Fruit fly (Drosophila melanogaster): ENCODE measurements around the gene Spt7.

The Spt7 gene

dm6 chrX:17880269-17880889 is 30.1 kb downstream of the Spt7 start:
- TF ChIP-seq EcR (GFP tag; optimal IDR thresholded peaks at IDR 0.05) (no peak), CG4496 (GFP tag; IDR thresholded peaks at IDR 0.05) (peak; percentile 97), CG15710 (tag; optimal IDR thresholded peaks at IDR 0.05) (peak; percentile 81), CG13204 (GFP tag; optimal IDR thresholded peaks at IDR 0.05) (peak; percentile 75), Ets98B (GFP tag; IDR thresholded peaks at IDR 0.05) (peak; percentile 94), CG14655 (GFP tag; optimal IDR thresholded peaks at IDR 0.05) (peak; percentile 82), CG10348 (GFP tag; IDR thresholded peaks at IDR 0.05) (peak; percentile 84), CG17806 (tag; optimal IDR thresholded peaks at IDR 0.05) (peak; percentile 70), fd96Ca (GFP tag; IDR thresholded peaks at IDR 0.05) (peak; percentile 95), CG8301 (tag; optimal IDR thresholded peaks at IDR 0.05) (peak; percentile 85), D1 (tag; optimal IDR thresholded peaks at IDR 0.05) (no peak), CG9948 (tag; optimal IDR thresholded peaks at IDR 0.05) (peak; percentile 81), Pif1A (GFP tag; optimal IDR thresholded peaks at IDR 0.05) (peak; percentile 79), Snoo (tag; optimal IDR thresholded peaks at IDR 0.05) (peak; percentile 92), CG12605 (GFP tag; IDR thresholded peaks at IDR 0.05) (peak; percentile 90), CG34367 (tag; optimal IDR thresholded peaks at IDR 0.05) (peak; percentile 78), rn (GFP tag; IDR thresholded peaks at IDR 0.05) (peak; percentile 79), gl (tag; optimal IDR thresholded peaks at IDR 0.05) (peak; percentile 56), CG32121 (GFP tag; IDR thresholded peaks at IDR 0.05) (peak; percentile 95), CG8159 (tag; optimal IDR thresholded peaks at IDR 0.05) (peak; percentile 76), Pif1B (GFP tag; optimal IDR thresholded peaks at IDR 0.05) (peak; percentile 84)

dm6 chrX:17881138-17882121 is 31.2 kb downstream of the Spt7 start:
- TF ChIP-seq Ets98B (GFP tag; IDR thresholded peaks at IDR 0.05), result peak; percentile 86
- peak; percentile 78; the same call in 1 of the 2 replicates for TF ChIP-seq CG32121 (GFP tag; IDR thresholded peaks at IDR 0.05)
- TF ChIP-seq gl (tag; optimal IDR thresholded peaks at IDR 0.05), result no peak
- peak; percentile 25 for TF ChIP-seq CG8159 (tag; optimal IDR thresholded peaks at IDR 0.05)
- peak; percentile 62 for TF ChIP-seq CG14655 (GFP tag; optimal IDR thresholded peaks at IDR 0.05)
- 0 out of 2 replicates have a peak, but pooled peaks have one; percentile 33 for TF ChIP-seq CG12605 (GFP tag; IDR thresholded peaks at IDR 0.05)
- peak; percentile 27 for TF ChIP-seq CG9948 (tag; optimal IDR thresholded peaks at IDR 0.05)
- TF ChIP-seq CG15710 (tag; optimal IDR thresholded peaks at IDR 0.05), result peak; percentile 38
- TF ChIP-seq Pif1B (GFP tag; optimal IDR thresholded peaks at IDR 0.05), result no peak
- TF ChIP-seq fd96Ca (GFP tag; IDR thresholded peaks at IDR 0.05), result peak; percentile 90
- TF ChIP-seq CG4496 (GFP tag; IDR thresholded peaks at IDR 0.05), result peak; percentile 89
- 0 out of 2 replicates have a peak, but pooled peaks have one; percentile 44 for TF ChIP-seq CG10348 (GFP tag; IDR thresholded peaks at IDR 0.05)
- peak; percentile 9 for TF ChIP-seq Pif1A (GFP tag; optimal IDR thresholded peaks at IDR 0.05)
- TF ChIP-seq CG8301 (tag; optimal IDR thresholded peaks at IDR 0.05), result peak; percentile 67
- TF ChIP-seq CG13204 (GFP tag; optimal IDR thresholded peaks at IDR 0.05), result peak; percentile 66
- TF ChIP-seq D1 (tag; optimal IDR thresholded peaks at IDR 0.05), result no peak
- peak; percentile 21 for TF ChIP-seq CG17806 (tag; optimal IDR thresholded peaks at IDR 0.05)
- TF ChIP-seq Snoo (tag; optimal IDR thresholded peaks at IDR 0.05), result peak; percentile 53
- TF ChIP-seq EcR (GFP tag; optimal IDR thresholded peaks at IDR 0.05), result peak; percentile 81
- no peak for TF ChIP-seq CG34367 (tag; optimal IDR thresholded peaks at IDR 0.05)
- TF ChIP-seq rn (GFP tag; IDR thresholded peaks at IDR 0.05), result peak; percentile 68

dm6 chrX:17882769-17883168 is 32.5 kb downstream of the Spt7 start:
- TF ChIP-seq CG12605 (GFP tag; IDR thresholded peaks at IDR 0.05) (no peak), fd96Ca (GFP tag; IDR thresholded peaks at IDR 0.05) (no peak), Pif1B (GFP tag; optimal IDR thresholded peaks at IDR 0.05) (no peak), CG4496 (GFP tag; IDR thresholded peaks at IDR 0.05) (no peak), gl (tag; optimal IDR thresholded peaks at IDR 0.05) (no peak), CG17806 (tag; optimal IDR thresholded peaks at IDR 0.05) (no peak), Pif1A (GFP tag; optimal IDR thresholded peaks at IDR 0.05) (no peak), CG10348 (GFP tag; IDR thresholded peaks at IDR 0.05) (no peak), CG32121 (GFP tag; IDR thresholded peaks at IDR 0.05) (no peak), EcR (GFP tag; optimal IDR thresholded peaks at IDR 0.05) (no peak), CG8159 (tag; optimal IDR thresholded peaks at IDR 0.05) (no peak), CG13204 (GFP tag; optimal IDR thresholded peaks at IDR 0.05) (no peak)

- TF ChIP-seq CG13204 (GFP tag; optimal IDR thresholded peaks at IDR 0.05) (no peak), CG9948 (tag; optimal IDR thresholded peaks at IDR 0.05) (no peak), CG32121 (GFP tag; IDR thresholded peaks at IDR 0.05) (no peak), CG17806 (tag; optimal IDR thresholded peaks at IDR 0.05) (no peak), gl (tag; optimal IDR thresholded peaks at IDR 0.05) (no peak), CG15710 (tag; optimal IDR thresholded peaks at IDR 0.05) (no peak), CG10348 (GFP tag; IDR thresholded peaks at IDR 0.05) (no peak), rn (GFP tag; IDR thresholded peaks at IDR 0.05) (no peak), Ets98B (GFP tag; IDR thresholded peaks at IDR 0.05) (no peak), EcR (GFP tag; optimal IDR thresholded peaks at IDR 0.05) (no peak), CG34367 (tag; optimal IDR thresholded peaks at IDR 0.05) (no peak), Pif1B (GFP tag; optimal IDR thresholded peaks at IDR 0.05) (no peak), fd96Ca (GFP tag; IDR thresholded peaks at IDR 0.05) (no peak)
Measured at dm6 chrX:17883418-17883817, 33.2 kb downstream of the Spt7 start, which contains the start of gene CG12985. Gene CG12985 (plus strand): TSS chrX:17883718.

- TF ChIP-seq CG9948 (tag; optimal IDR thresholded peaks at IDR 0.05) (no peak), CG32121 (GFP tag; IDR thresholded peaks at IDR 0.05) (no peak), CG4496 (GFP tag; IDR thresholded peaks at IDR 0.05) (0 out of 3 replicates have a peak, but pooled peaks have one; percentile 12)
Measured at dm6 chrX:17884567-17884966, 34.3 kb downstream of the Spt7 start.
